Worm (Caenorhabditis elegans): ENCODE data around the gene acr-3.

Gene acr-3

ce11 chrX:6725260-6725718, 16.0 kb downstream of the acr-3 start, which contains the start of gene slc-25A10:
TSS of gene slc-25A10 (minus strand) at chrX:6725668.
- TF ChIP-seq lin-13 (tag; optimal IDR thresholded peaks at IDR 0.05) (no peak), ces-1 (GFP tag; optimal IDR thresholded peaks at IDR 0.05) (no peak), lsy-2 (tag; optimal IDR thresholded peaks at IDR 0.05) (no peak), sem-2 (GFP tag; optimal IDR thresholded peaks at IDR 0.05) (no peak), ztf-11 (tag; optimal IDR thresholded peaks at IDR 0.05) (no peak), flh-1 (GFP tag; optimal IDR thresholded peaks at IDR 0.05) (no peak), nhr-12 (tag; optimal IDR thresholded peaks at IDR 0.05) (no peak), mab-5 (tag; optimal IDR thresholded peaks at IDR 0.05) (no peak), mep-1 (tag; optimal IDR thresholded peaks at IDR 0.05) (no peak), lin-32 (GFP tag; optimal IDR thresholded peaks at IDR 0.05) (no peak), ceh-39 (tag; optimal IDR thresholded peaks at IDR 0.05) (no peak), nhr-2 (tag; optimal IDR thresholded peaks at IDR 0.05) (no peak), bed-3 (GFP tag; optimal IDR thresholded peaks at IDR 0.05) (no peak), hlh-1 (tag; optimal IDR thresholded peaks at IDR 0.05) (no peak), unc-62 (GFP tag; optimal IDR thresholded peaks at IDR 0.05) (no peak)

ce11 chrX:6728820-6729396, 19.6 kb downstream of the acr-3 start:
- TF ChIP-seq nhr-12 (tag; optimal IDR thresholded peaks at IDR 0.05) (no peak), unc-62 (GFP tag; optimal IDR thresholded peaks at IDR 0.05) (no peak), elt-1 (tag; optimal IDR thresholded peaks at IDR 0.05; ENCODE audit: borderline replicate concordance, insufficient read depth) (no peak), cnd-1 (tag; optimal IDR thresholded peaks at IDR 0.05) (no peak), pha-4 (tag; optimal IDR thresholded peaks at IDR 0.05) (no peak), lin-13 (tag; optimal IDR thresholded peaks at IDR 0.05) (no peak), M03D4.4 (tag; optimal IDR thresholded peaks at IDR 0.05) (no peak), mab-5 (tag; optimal IDR thresholded peaks at IDR 0.05) (no peak), mls-2 (tag; optimal IDR thresholded peaks at IDR 0.05) (no peak), nhr-237 (tag; optimal IDR thresholded peaks at IDR 0.05) (no peak), mep-1 (tag; optimal IDR thresholded peaks at IDR 0.05) (no peak), ham-2 (GFP tag; optimal IDR thresholded peaks at IDR 0.05) (no peak), lin-32 (GFP tag; optimal IDR thresholded peaks at IDR 0.05) (no peak), sptf-1 (tag; optimal IDR thresholded peaks at IDR 0.05) (no peak), snpc-4 (tag; optimal IDR thresholded peaks at IDR 0.05) (no peak), ceh-39 (tag; optimal IDR thresholded peaks at IDR 0.05) (no peak), flh-1 (GFP tag; optimal IDR thresholded peaks at IDR 0.05) (no peak), ces-1 (GFP tag; optimal IDR thresholded peaks at IDR 0.05) (no peak)

- TF ChIP-seq nhr-237 (tag; optimal IDR thresholded peaks at IDR 0.05) (peak; percentile 13), ces-1 (GFP tag; optimal IDR thresholded peaks at IDR 0.05) (no peak), pha-4 (tag; optimal IDR thresholded peaks at IDR 0.05) (peak; percentile 73)
Observed at ce11 chrX:6729593-6729992, 20.3 kb downstream of the acr-3 start, which contains the start of gene K11G12.6. TSS of gene K11G12.6 (minus strand) at chrX:6729657.

- peak; percentile 84 for TF ChIP-seq hlh-1 (tag; optimal IDR thresholded peaks at IDR 0.05)
- no peak for TF ChIP-seq elt-1 (tag; optimal IDR thresholded peaks at IDR 0.05; ENCODE audit: borderline replicate concordance, insufficient read depth)
Observed at ce11 chrX:6733201-6733600, 23.9 kb downstream of the acr-3 start, which contains the start of gene R03E9.2. TSS of gene R03E9.2 (minus strand) at chrX:6733301.

- TF ChIP-seq ham-2 (GFP tag; optimal IDR thresholded peaks at IDR 0.05) (no peak), drap-1 (GFP tag; optimal IDR thresholded peaks at IDR 0.05) (no peak), tbx-8 (GFP tag; optimal IDR thresholded peaks at IDR 0.05) (no peak), bed-3 (GFP tag; optimal IDR thresholded peaks at IDR 0.05) (no peak)
Observed at ce11 chrX:6735494-6735893, 26.2 kb downstream of the acr-3 start.

ce11 chrX:6736358-6736991, 27.1 kb downstream of the acr-3 start:
- TF ChIP-seq sem-2 (GFP tag; optimal IDR thresholded peaks at IDR 0.05): no peak
- TF ChIP-seq ztf-11 (tag; optimal IDR thresholded peaks at IDR 0.05): no peak
- no peak for TF ChIP-seq unc-62 (GFP tag; optimal IDR thresholded peaks at IDR 0.05)
- TF ChIP-seq ces-1 (GFP tag; optimal IDR thresholded peaks at IDR 0.05): peak; percentile 35
- TF ChIP-seq unc-39 (tag; optimal IDR thresholded peaks at IDR 0.05): no peak
- TF ChIP-seq elt-1 (tag; optimal IDR thresholded peaks at IDR 0.05; ENCODE audit: borderline replicate concordance, insufficient read depth): peak; percentile 9
- peak; percentile 83 for TF ChIP-seq elt-3 (tag; optimal IDR thresholded peaks at IDR 0.05)
- TF ChIP-seq ceh-39 (tag; optimal IDR thresholded peaks at IDR 0.05): no peak
- no peak for TF ChIP-seq mls-2 (tag; optimal IDR thresholded peaks at IDR 0.05)
